In the genomic region with DNA sequence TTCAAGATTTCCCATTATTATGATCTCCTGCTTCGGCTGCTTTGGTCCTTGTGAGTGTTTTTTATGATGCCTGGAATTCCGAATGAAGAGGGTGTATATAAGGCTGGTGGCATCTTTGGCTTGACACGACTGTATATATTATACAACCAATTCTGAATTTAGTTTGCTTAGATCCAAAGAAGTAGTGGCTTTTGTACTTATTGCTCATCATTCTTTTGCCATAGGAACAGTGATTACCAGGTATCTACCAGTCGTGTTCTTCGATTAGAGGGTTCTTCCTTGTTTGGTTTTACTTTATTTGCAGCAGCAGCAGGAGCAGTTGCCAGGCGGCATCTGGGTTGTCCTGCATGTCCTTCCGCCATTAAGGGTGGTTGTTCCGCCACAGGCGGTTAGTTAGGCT, we compare ENCODE assay signal across 1 fruit fly cellular context.
TF ChIP-seq lines count a peak whose summit lies in the region.

No protein-coding gene starts in this region.

TF ChIP-seq in whole organism, embryonic, 481 proteins besides CTCF, POLR2A, EP300 and RAD21 (continued from another document and continues in another):
- TF ChIP-seq insv (GFP tag; optimal IDR thresholded peaks at IDR 0.05; lab: Kevin White, UChicago): no peak
- TF ChIP-seq CG6272 (GFP tag; IDR thresholded peaks at IDR 0.05; lab: Robert Waterston, UW): peak; percentile 60
- TF ChIP-seq CG10321 (GFP tag; IDR thresholded peaks at IDR 0.05; lab: Robert Waterston, UW): no peak
- no peak for TF ChIP-seq danr (GFP tag; IDR thresholded peaks at IDR 0.05; lab: Robert Waterston, UW)
- TF ChIP-seq Dip3 (GFP tag; optimal IDR thresholded peaks at IDR 0.05; lab: Kevin White, UChicago): peak; percentile 37
- TF ChIP-seq Hr39 (optimal IDR thresholded peaks at IDR 0.05; lab: Kevin White, UChicago): no peak
- peak; percentile 38; the same call in 1 of the 2 replicates for TF ChIP-seq ap (GFP tag; IDR thresholded peaks at IDR 0.05; lab: Robert Waterston, UW)
- TF ChIP-seq CG32532 (GFP tag; IDR thresholded peaks at IDR 0.05; lab: Robert Waterston, UW): peak; percentile 53; the same call in 1 of the 2 replicates
- TF ChIP-seq CG34376 (GFP tag; optimal IDR thresholded peaks at IDR 0.05; lab: Kevin White, UChicago): no peak
- peak; percentile 53 for TF ChIP-seq Chrac-16 (GFP tag; optimal IDR thresholded peaks at IDR 0.05; lab: Kevin White, UChicago)
- TF ChIP-seq CG30431 (GFP tag; optimal IDR thresholded peaks at IDR 0.05; lab: Kevin White, UChicago): peak; percentile 21
- TF ChIP-seq Lim3 (GFP tag; IDR thresholded peaks at IDR 0.05; lab: Robert Waterston, UW): no peak
- TF ChIP-seq CG17912 (GFP tag; optimal IDR thresholded peaks at IDR 0.05; lab: Kevin White, UChicago): no peak
- peak; percentile 29 for TF ChIP-seq CG1647 (GFP tag; optimal IDR thresholded peaks at IDR 0.05; lab: Kevin White, UChicago)
- TF ChIP-seq CG12744 (GFP tag; optimal IDR thresholded peaks at IDR 0.05; lab: Kevin White, UChicago): no peak
- TF ChIP-seq onecut (GFP tag; IDR thresholded peaks at IDR 0.05; lab: Robert Waterston, UW): peak; percentile 9; the same call in 1 of the 2 replicates
- TF ChIP-seq CG15011 (GFP tag; optimal IDR thresholded peaks at IDR 0.05; lab: Kevin White, UChicago): no peak
- peak; percentile 69 for TF ChIP-seq slbo (GFP tag; IDR thresholded peaks at IDR 0.05; lab: Robert Waterston, UW)
- peak; percentile 56; the same call in 1 of the 2 replicates for TF ChIP-seq CG31441 (GFP tag; IDR thresholded peaks at IDR 0.05; lab: Robert Waterston, UW)
- peak; percentile 19 for TF ChIP-seq pb (GFP tag; optimal IDR thresholded peaks at IDR 0.05; lab: Kevin White, UChicago)
- no peak for TF ChIP-seq Lpt (GFP tag; optimal IDR thresholded peaks at IDR 0.05; lab: Kevin White, UChicago)
- peak; percentile 50; the same call in 1 of the 2 replicates for TF ChIP-seq gt (GFP tag; IDR thresholded peaks at IDR 0.05; lab: Robert Waterston, UW)
- TF ChIP-seq dysf (GFP tag; IDR thresholded peaks at IDR 0.05; lab: Robert Waterston, UW): peak; percentile 76
- peak; percentile 27; the same call in 1 of the 3 replicates for TF ChIP-seq CG14050 (GFP tag; IDR thresholded peaks at IDR 0.05; lab: Robert Waterston, UW)
- peak; percentile 48 for TF ChIP-seq slp2 (GFP tag; optimal IDR thresholded peaks at IDR 0.05; lab: Kevin White, UChicago)
- no peak for TF ChIP-seq ftz-f1 (GFP tag; optimal IDR thresholded peaks at IDR 0.05; lab: Kevin White, UChicago)
- TF ChIP-seq sna (GFP tag; IDR thresholded peaks at IDR 0.05; lab: Robert Waterston, UW; ENCODE audit: partially characterized antibody): no peak
- no peak for TF ChIP-seq grn (GFP tag; optimal IDR thresholded peaks at IDR 0.05; lab: Kevin White, UChicago)
- peak; percentile 57; the same call in 1 of the 3 replicates for TF ChIP-seq CG11093 (GFP tag; IDR thresholded peaks at IDR 0.05; lab: Robert Waterston, UW)
- no peak for TF ChIP-seq CG3726 (GFP tag; IDR thresholded peaks at IDR 0.05; lab: Robert Waterston, UW)
- peak; percentile 25 for TF ChIP-seq CG12942 (GFP tag; optimal IDR thresholded peaks at IDR 0.05; lab: Kevin White, UChicago)
- TF ChIP-seq ranshi (GFP tag; IDR thresholded peaks at IDR 0.05; lab: Robert Waterston, UW): peak; percentile 43; the same call in 1 of the 2 replicates
- TF ChIP-seq CG7271 (tag; optimal IDR thresholded peaks at IDR 0.05; lab: Kevin White, UChicago): no peak
- no peak for TF ChIP-seq CG6791 (GFP tag; IDR thresholded peaks at IDR 0.05; lab: Robert Waterston, UW; ENCODE audit: partially characterized antibody)
- peak; percentile 45 for TF ChIP-seq Camta (GFP tag; optimal IDR thresholded peaks at IDR 0.05; lab: Kevin White, UChicago)
- no peak for TF ChIP-seq amos (GFP tag; IDR thresholded peaks at IDR 0.05; lab: Robert Waterston, UW; ENCODE audit: partially characterized antibody)
- peak; percentile 15 for TF ChIP-seq Side (GFP tag; optimal IDR thresholded peaks at IDR 0.05; lab: Kevin White, UChicago)
- TF ChIP-seq h (optimal IDR thresholded peaks at IDR 0.05; lab: Kevin White, UChicago): no peak
- peak; percentile 66 for TF ChIP-seq bab2 (GFP tag; optimal IDR thresholded peaks at IDR 0.05; lab: Kevin White, UChicago)
- peak; percentile 81 for TF ChIP-seq CG9727 (GFP tag; optimal IDR thresholded peaks at IDR 0.05; lab: Kevin White, UChicago)
- TF ChIP-seq da (GFP tag; optimal IDR thresholded peaks at IDR 0.05; lab: Kevin White, UChicago): no peak
- TF ChIP-seq CG16813 (GFP tag; IDR thresholded peaks at IDR 0.05; lab: Robert Waterston, UW; ENCODE audit: partially characterized antibody): no peak
- TF ChIP-seq B-H2 (GFP tag; optimal IDR thresholded peaks at IDR 0.05; lab: Kevin White, UChicago): no peak
- TF ChIP-seq CG15601 (tag; optimal IDR thresholded peaks at IDR 0.05; lab: Kevin White, UChicago): peak; percentile 5
- TF ChIP-seq CG15479 (GFP tag; optimal IDR thresholded peaks at IDR 0.05; lab: Kevin White, UChicago): no peak
- TF ChIP-seq abd-A (tag; optimal IDR thresholded peaks at IDR 0.05; lab: Kevin White, UChicago): no peak
- TF ChIP-seq lab (GFP tag; optimal IDR thresholded peaks at IDR 0.05; lab: Kevin White, UChicago): peak; percentile 67
- peak; percentile 55 for TF ChIP-seq CG16863 (GFP tag; optimal IDR thresholded peaks at IDR 0.05; lab: Kevin White, UChicago)
- TF ChIP-seq YL-1 (GFP tag; optimal IDR thresholded peaks at IDR 0.05; lab: Kevin White, UChicago): no peak
- TF ChIP-seq Spps (tag; optimal IDR thresholded peaks at IDR 0.05; lab: Kevin White, UChicago): no peak
- peak; percentile 35 for TF ChIP-seq CG10267 (tag; optimal IDR thresholded peaks at IDR 0.05; lab: Kevin White, UChicago)
- peak; percentile 79 for TF ChIP-seq ci (GFP tag; IDR thresholded peaks at IDR 0.05; lab: Robert Waterston, UW)
- TF ChIP-seq CG3847 (GFP tag; IDR thresholded peaks at IDR 0.05; lab: Robert Waterston, UW): no peak
- no peak for TF ChIP-seq CG31388 (GFP tag; optimal IDR thresholded peaks at IDR 0.05; lab: Kevin White, UChicago)
- no peak for TF ChIP-seq CG3407 (GFP tag; optimal IDR thresholded peaks at IDR 0.05; lab: Kevin White, UChicago)
- TF ChIP-seq CG32772 (GFP tag; IDR thresholded peaks at IDR 0.05; lab: Robert Waterston, UW): peak; percentile 65
- TF ChIP-seq sim (GFP tag; IDR thresholded peaks at IDR 0.05; lab: Robert Waterston, UW): no peak
- no peak for TF ChIP-seq nom (GFP tag; optimal IDR thresholded peaks at IDR 0.05; lab: Kevin White, UChicago)
- TF ChIP-seq tap (tag; optimal IDR thresholded peaks at IDR 0.05; lab: Kevin White, UChicago): no peak
- TF ChIP-seq HHEX (GFP tag; optimal IDR thresholded peaks at IDR 0.05; lab: Kevin White, UChicago): no peak
- TF ChIP-seq az2 (GFP tag; optimal IDR thresholded peaks at IDR 0.05; lab: Kevin White, UChicago): peak; percentile 44
- TF ChIP-seq HLH4C (GFP tag; IDR thresholded peaks at IDR 0.05; lab: Robert Waterston, UW; ENCODE audit: partially characterized antibody): no peak
- no peak for TF ChIP-seq CG8281 (tag; optimal IDR thresholded peaks at IDR 0.05; lab: Kevin White, UChicago)
- TF ChIP-seq CG18764 (GFP tag; optimal IDR thresholded peaks at IDR 0.05; lab: Kevin White, UChicago): peak; percentile 16
- peak; percentile 32 for TF ChIP-seq CG4424 (GFP tag; optimal IDR thresholded peaks at IDR 0.05; lab: Kevin White, UChicago)
- no peak; the same call in 1 of the 2 replicates for TF ChIP-seq CG9215 (GFP tag; IDR thresholded peaks at IDR 0.05; lab: Robert Waterston, UW)
- no peak for TF ChIP-seq pfk (GFP tag; optimal IDR thresholded peaks at IDR 0.05; lab: Kevin White, UChicago)
- no peak for TF ChIP-seq CG2889 (GFP tag; IDR thresholded peaks at IDR 0.05; lab: Robert Waterston, UW)
- TF ChIP-seq jigr1 (GFP tag; IDR thresholded peaks at IDR 0.05; lab: Robert Waterston, UW): no peak
- no peak for TF ChIP-seq tup (GFP tag; optimal IDR thresholded peaks at IDR 0.05; lab: Kevin White, UChicago)
- no peak for TF ChIP-seq mirr (GFP tag; optimal IDR thresholded peaks at IDR 0.05; lab: Kevin White, UChicago)
- peak; percentile 67 for TF ChIP-seq pnt (GFP tag; optimal IDR thresholded peaks at IDR 0.05; lab: Kevin White, UChicago)
- TF ChIP-seq ERR (GFP tag; optimal IDR thresholded peaks at IDR 0.05; lab: Kevin White, UChicago): peak; percentile 25
- TF ChIP-seq schlank (tag; optimal IDR thresholded peaks at IDR 0.05; lab: Kevin White, UChicago): no peak
- no peak for TF ChIP-seq Hand (GFP tag; optimal IDR thresholded peaks at IDR 0.05; lab: Kevin White, UChicago)
- TF ChIP-seq p53 (GFP tag; optimal IDR thresholded peaks at IDR 0.05; lab: Kevin White, UChicago): no peak
- peak; percentile 62 for TF ChIP-seq CG14441 (GFP tag; IDR thresholded peaks at IDR 0.05; lab: Robert Waterston, UW)
- TF ChIP-seq Xbp1 (GFP tag; optimal IDR thresholded peaks at IDR 0.05; lab: Kevin White, UChicago): peak; percentile 69
- TF ChIP-seq twi (tag; optimal IDR thresholded peaks at IDR 0.05; lab: Kevin White, UChicago): no peak
- no peak for TF ChIP-seq CG2875 (GFP tag; optimal IDR thresholded peaks at IDR 0.05; lab: Kevin White, UChicago)
- TF ChIP-seq CG2129 (GFP tag; IDR thresholded peaks at IDR 0.05; lab: Robert Waterston, UW; ENCODE audit: partially characterized antibody): no peak
- TF ChIP-seq Abd-B (GFP tag; optimal IDR thresholded peaks at IDR 0.05; lab: Kevin White, UChicago): peak; percentile 58
- no peak for TF ChIP-seq HLHmδ (GFP tag; optimal IDR thresholded peaks at IDR 0.05; lab: Kevin White, UChicago)
- peak; percentile 42; the same call in 1 of the 2 replicates for TF ChIP-seq Rfx (GFP tag; IDR thresholded peaks at IDR 0.05; lab: Robert Waterston, UW)
- TF ChIP-seq CG12104 (GFP tag; optimal IDR thresholded peaks at IDR 0.05; lab: Kevin White, UChicago): peak; percentile 1
- peak; percentile 58 for TF ChIP-seq D19A (tag; optimal IDR thresholded peaks at IDR 0.05; lab: Kevin White, UChicago)
- TF ChIP-seq CG13894 (tag; optimal IDR thresholded peaks at IDR 0.05; lab: Kevin White, UChicago): no peak
- TF ChIP-seq eyg (GFP tag; optimal IDR thresholded peaks at IDR 0.05; lab: Kevin White, UChicago): peak; percentile 56
- peak; percentile 40; the same call in 1 of the 2 replicates for TF ChIP-seq E2f2 (GFP tag; IDR thresholded peaks at IDR 0.05; lab: Robert Waterston, UW)
- TF ChIP-seq phol (tag; optimal IDR thresholded peaks at IDR 0.05; lab: Kevin White, UChicago): peak; percentile 51
- no peak for TF ChIP-seq CG11723 (GFP tag; optimal IDR thresholded peaks at IDR 0.05; lab: Kevin White, UChicago)
- no peak for TF ChIP-seq esg (GFP tag; conservative IDR thresholded peaks at IDR 0.05; lab: Robert Waterston, UW)
- TF ChIP-seq croc (GFP tag; conservative IDR thresholded peaks at IDR 0.05; lab: Robert Waterston, UW): no peak; the same call in 2 of the 3 replicates
- peak; percentile 61 for TF ChIP-seq CG10959 (GFP tag; IDR thresholded peaks at IDR 0.05; lab: Robert Waterston, UW)
- no peak for TF ChIP-seq ash1 (GFP tag; optimal IDR thresholded peaks at IDR 0.05; lab: Kevin White, UChicago)
- peak; percentile 55 for TF ChIP-seq Mad (GFP tag; optimal IDR thresholded peaks at IDR 0.05; lab: Kevin White, UChicago)
- TF ChIP-seq Nf-YB (GFP tag; optimal IDR thresholded peaks at IDR 0.05; lab: Kevin White, UChicago): peak; percentile 17
- no peak for TF ChIP-seq CG15073 (GFP tag; optimal IDR thresholded peaks at IDR 0.05; lab: Kevin White, UChicago)
- peak; percentile 53 for TF ChIP-seq HLH54F (GFP tag; optimal IDR thresholded peaks at IDR 0.05; lab: Kevin White, UChicago)
- peak; percentile 17; the same call in 1 of the 3 replicates for TF ChIP-seq so (GFP tag; IDR thresholded peaks at IDR 0.05; lab: Robert Waterston, UW)
- peak; percentile 27 for TF ChIP-seq CG1792 (GFP tag; optimal IDR thresholded peaks at IDR 0.05; lab: Kevin White, UChicago)
- TF ChIP-seq CG6813 (GFP tag; optimal IDR thresholded peaks at IDR 0.05; lab: Kevin White, UChicago): peak; percentile 17
- peak; percentile 24 for TF ChIP-seq CG15514 (GFP tag; optimal IDR thresholded peaks at IDR 0.05; lab: Kevin White, UChicago)
- TF ChIP-seq CG4820 (GFP tag; optimal IDR thresholded peaks at IDR 0.05; lab: Kevin White, UChicago): peak; percentile 51
- TF ChIP-seq CG14667 (GFP tag; IDR thresholded peaks at IDR 0.05; lab: Robert Waterston, UW): peak; percentile 63
- TF ChIP-seq vfl (GFP tag; optimal IDR thresholded peaks at IDR 0.05; lab: Kevin White, UChicago): peak; percentile 9
- TF ChIP-seq unpg (GFP tag; optimal IDR thresholded peaks at IDR 0.05; lab: Kevin White, UChicago): peak; percentile 43
- TF ChIP-seq pan (optimal IDR thresholded peaks at IDR 0.05; lab: Kevin White, UChicago): no peak
- peak in 1 of 2 experiments; percentile 78 for TF ChIP-seq pan (GFP tag; optimal IDR thresholded peaks at IDR 0.05 in 1 of 2, IDR thresholded peaks at IDR 0.05 in 1 of 2)
- peak; percentile 20 for TF ChIP-seq Mes4 (GFP tag; optimal IDR thresholded peaks at IDR 0.05; lab: Kevin White, UChicago)
- peak; percentile 70 for TF ChIP-seq CG18599 (GFP tag; optimal IDR thresholded peaks at IDR 0.05; lab: Kevin White, UChicago)
- peak; percentile 18 for TF ChIP-seq CG14710 (tag; optimal IDR thresholded peaks at IDR 0.05; lab: Kevin White, UChicago)
- TF ChIP-seq Aef1 (GFP tag; IDR thresholded peaks at IDR 0.05; lab: Robert Waterston, UW): peak; percentile 61
- TF ChIP-seq unc-4 (GFP tag; IDR thresholded peaks at IDR 0.05; lab: Robert Waterston, UW; ENCODE audit: partially characterized antibody): no peak
- TF ChIP-seq Sry-δ (GFP tag; optimal IDR thresholded peaks at IDR 0.05; lab: Kevin White, UChicago): no peak
- TF ChIP-seq CG18262 (tag; optimal IDR thresholded peaks at IDR 0.05; lab: Kevin White, UChicago): peak; percentile 65
- TF ChIP-seq Hsf (GFP tag; optimal IDR thresholded peaks at IDR 0.05; lab: Kevin White, UChicago): peak; percentile 57
- TF ChIP-seq Lhr (GFP tag; optimal IDR thresholded peaks at IDR 0.05; lab: Kevin White, UChicago): no peak
- TF ChIP-seq CG11696 (GFP tag; IDR thresholded peaks at IDR 0.05; lab: Robert Waterston, UW): peak; percentile 13; the same call in 1 of the 2 replicates
- no peak for TF ChIP-seq Nf-YC (tag; optimal IDR thresholded peaks at IDR 0.05; lab: Kevin White, UChicago)
- TF ChIP-seq Ptx1 (GFP tag; IDR thresholded peaks at IDR 0.05; lab: Robert Waterston, UW): peak; percentile 71
- no peak for TF ChIP-seq CG7372 (GFP tag; IDR thresholded peaks at IDR 0.05; lab: Robert Waterston, UW)
- no peak for TF ChIP-seq sc (optimal IDR thresholded peaks at IDR 0.05; lab: Kevin White, UChicago)
- peak; percentile 40 for TF ChIP-seq sc (GFP tag; optimal IDR thresholded peaks at IDR 0.05; lab: Kevin White, UChicago)
- peak; percentile 63 for TF ChIP-seq CG8944 (GFP tag; optimal IDR thresholded peaks at IDR 0.05; lab: Kevin White, UChicago)
- peak; percentile 52 for TF ChIP-seq CG13775 (GFP tag; optimal IDR thresholded peaks at IDR 0.05; lab: Kevin White, UChicago)
- TF ChIP-seq shn (GFP tag; optimal IDR thresholded peaks at IDR 0.05; lab: Kevin White, UChicago): no peak
